Fruit fly (Drosophila melanogaster) whole organism, embryonic: Measurements from ENCODE around the gene Vsx1.
A peak's percentile ranks its signal among the peaks of the same experiment; 100 is the strongest.

Experiments used
- CG10366 ChIP-seq: fragments of 200-800 bp; sonication (Bioruptor generic); IDR thresholded peaks from 2 replicates; pipeline ENCODE4 v1.3.6; 2022; ENCODE audit warnings: missing biosample characterization, missing genetic modification characterization
- CG10959 ChIP-seq: fragments of 200-800 bp; sonication (Bioruptor generic); IDR thresholded peaks from 2 replicates; pipeline ENCODE4 v1.3.6; 2022; ENCODE audit warnings: missing biosample characterization, missing genetic modification characterization
- CG11695 ChIP-seq: fragments of 200-800 bp; sonication (Bioruptor generic); IDR thresholded peaks from 3 replicates; pipeline ENCODE4 v1.3.6; 2022; ENCODE audit warnings: missing biosample characterization, missing genetic modification characterization
- CG1233 ChIP-seq: fragments of 200-800 bp; sonication (Bioruptor generic); optimal IDR thresholded peaks from 4 replicates; lab custom pipeline; 2018; ENCODE audit warnings: missing biosample characterization, mild to moderate bottlenecking, missing genetic modification characterization
- CG14441 ChIP-seq: fragments of 200-800 bp; sonication (Bioruptor generic); IDR thresholded peaks from 2 replicates; pipeline ENCODE4 v1.3.6; 2022; ENCODE audit warnings: missing biosample characterization, missing genetic modification characterization
- CG15479 ChIP-seq: fragments of 200-800 bp; sonication (Bioruptor generic); optimal IDR thresholded peaks from 3 replicates; lab custom pipeline; 2019; ENCODE audit warnings: missing biosample characterization, mild to moderate bottlenecking, missing genetic modification characterization, moderate library complexity
- CG1647 ChIP-seq: fragments of 200-800 bp; sonication (Bioruptor generic); optimal IDR thresholded peaks from 3 replicates; lab custom pipeline; 2016; ENCODE audit warnings: missing biosample characterization, missing genetic modification characterization
- CG16815 ChIP-seq: fragments of 200-800 bp; sonication (Bioruptor generic); optimal IDR thresholded peaks from 3 replicates; lab custom pipeline; 2017; ENCODE audit warnings: missing biosample characterization, mild to moderate bottlenecking, missing genetic modification characterization
- CG2199 ChIP-seq: fragments of 200-800 bp; sonication (Bioruptor generic); IDR thresholded peaks from 3 replicates; pipeline ENCODE4 v1.3.6; 2022; ENCODE audit warnings: missing biosample characterization, missing genetic modification characterization
- CG30403 ChIP-seq: fragments of 200-800 bp; sonication (Bioruptor generic); optimal IDR thresholded peaks from 3 replicates; lab custom pipeline; 2016; ENCODE audit warnings: missing biosample characterization, missing genetic modification characterization
- CG33557 ChIP-seq: fragments of 200-800 bp; sonication (Bioruptor generic); optimal IDR thresholded peaks from 2 replicates; lab custom pipeline; 2019; ENCODE audit warnings: missing biosample characterization, mild to moderate bottlenecking, missing genetic modification characterization, moderate library complexity
- CG3847 ChIP-seq: fragments of 200-800 bp; sonication (Bioruptor generic); IDR thresholded peaks from 2 replicates; pipeline ENCODE4 v1.3.6; 2022; ENCODE audit warnings: missing biosample characterization, missing genetic modification characterization
- CG4404 ChIP-seq: fragments of 200-800 bp; sonication (Bioruptor generic); IDR thresholded peaks from 2 replicates; pipeline ENCODE4 v1.3.6; 2022; ENCODE audit warnings: missing biosample characterization, missing genetic modification characterization
- CG6175 ChIP-seq: fragments of 200-800 bp; sonication (Bioruptor generic); IDR thresholded peaks from 3 replicates; pipeline ENCODE4 v1.3.6; 2022; ENCODE audit warnings: missing biosample characterization, missing genetic modification characterization
- CG7786 ChIP-seq: fragments of 200-800 bp; sonication (Bioruptor generic); optimal IDR thresholded peaks from 2 replicates; lab custom pipeline; 2016; ENCODE audit warnings: missing biosample characterization, missing genetic modification characterization
- CG8478 ChIP-seq: fragments of >200 bp; optimal IDR thresholded peaks from 2 replicates; lab custom pipeline; 2018
- CG8944 ChIP-seq: fragments of 200-800 bp; sonication (Bioruptor generic); optimal IDR thresholded peaks from 3 replicates; lab custom pipeline; 2016; ENCODE audit warnings: missing biosample characterization, missing genetic modification characterization
- CG9817 ChIP-seq: fragments of 200-800 bp; sonication (Bioruptor generic); optimal IDR thresholded peaks from 2 replicates; lab custom pipeline; 2018; ENCODE audit warnings: missing biosample characterization, mild to moderate bottlenecking, missing genetic modification characterization, moderate library complexity
- Camta ChIP-seq: fragments of 200-800 bp; sonication (Bioruptor generic); optimal IDR thresholded peaks from 2 replicates; lab custom pipeline; 2016; ENCODE audit warnings: missing biosample characterization, missing genetic modification characterization
- Dll ChIP-seq: fragments of 200-800 bp; sonication (Bioruptor generic); IDR thresholded peaks from 4 replicates; pipeline ENCODE4 v1.3.6; 2022; ENCODE audit warnings: missing biosample characterization, missing genetic modification characterization; ENCODE audit not compliant: partially characterized antibody
- Ets97D ChIP-seq: fragments of 200-800 bp; sonication (Bioruptor generic); optimal IDR thresholded peaks from 3 replicates; lab custom pipeline; 2016; ENCODE audit warnings: missing biosample characterization, missing genetic modification characterization
- Fer1 ChIP-seq: fragments of 200-800 bp; sonication (Bioruptor generic); optimal IDR thresholded peaks from 2 replicates; lab custom pipeline; 2017; ENCODE audit warnings: missing biosample characterization, mild to moderate bottlenecking, missing genetic modification characterization
- H2.0 ChIP-seq: fragments of 200-800 bp; sonication (Bioruptor generic); IDR thresholded peaks from 2 replicates; pipeline ENCODE4 v1.3.6; 2022; ENCODE audit warnings: missing biosample characterization, missing genetic modification characterization
- Hey ChIP-seq: fragments of 200-800 bp; sonication (Bioruptor generic); optimal IDR thresholded peaks from 3 replicates; lab custom pipeline; 2018; ENCODE audit warnings: missing biosample characterization, mild to moderate bottlenecking, missing genetic modification characterization
- Hmr ChIP-seq: fragments of 200-800 bp; sonication (Bioruptor generic); optimal IDR thresholded peaks from 3 replicates; lab custom pipeline; 2017; ENCODE audit warnings: mild to moderate bottlenecking, missing biosample characterization, missing genetic modification reagents, missing genetic modification characterization
- Hr51 ChIP-seq, 2 experiments: fragments of 200-800 bp; sonication (Bioruptor generic); optimal IDR thresholded peaks; 2 replicates in 1 of 2; 3 replicates in 1 of 2; lab custom pipeline; 2016 to 2018; ENCODE audit warnings: missing biosample characterization in 2 of 2, missing genetic modification characterization in 2 of 2, mild to moderate bottlenecking in 1 of 2, moderate library complexity in 1 of 2
- Hsf ChIP-seq: fragments of 200-800 bp; sonication (Bioruptor generic); optimal IDR thresholded peaks from 3 replicates; lab custom pipeline; 2016; ENCODE audit warnings: missing biosample characterization, missing genetic modification characterization
- Lhr ChIP-seq: fragments of 200-800 bp; sonication (Bioruptor generic); optimal IDR thresholded peaks from 3 replicates; lab custom pipeline; 2017; ENCODE audit warnings: mild to moderate bottlenecking, missing biosample characterization, missing genetic modification reagents, missing genetic modification characterization
- Mrtf ChIP-seq: fragments of 200-800 bp; sonication (Bioruptor generic); IDR thresholded peaks from 3 replicates; pipeline ENCODE4 v1.3.6; 2022; ENCODE audit warnings: missing biosample characterization, missing genetic modification characterization
- Nf-YB ChIP-seq: fragments of 200-800 bp; sonication (Bioruptor generic); optimal IDR thresholded peaks from 3 replicates; lab custom pipeline; 2019; ENCODE audit warnings: missing biosample characterization, mild to moderate bottlenecking, missing genetic modification characterization, moderate library complexity
- Oli ChIP-seq: fragments of 200-800 bp; sonication (Bioruptor generic); optimal IDR thresholded peaks from 2 replicates; lab custom pipeline; 2018; ENCODE audit warnings: missing biosample characterization, mild to moderate bottlenecking, missing genetic modification characterization, moderate library complexity
- Rfx ChIP-seq: fragments of 200-800 bp; sonication (Bioruptor generic); IDR thresholded peaks from 2 replicates; pipeline ENCODE4 v1.3.6; 2022; ENCODE audit warnings: missing biosample characterization, missing genetic modification characterization
- Side ChIP-seq: fragments of 200-800 bp; sonication (Bioruptor generic); optimal IDR thresholded peaks from 2 replicates; lab custom pipeline; 2016; ENCODE audit warnings: missing biosample characterization, missing genetic modification characterization
- Vsx1 ChIP-seq: fragments of 200-800 bp; sonication (Bioruptor generic); optimal IDR thresholded peaks from 2 replicates; lab custom pipeline; 2017; ENCODE audit warnings: missing biosample characterization, mild to moderate bottlenecking, missing genetic modification characterization, missing genetic modification reagents
- Xrp1 ChIP-seq: fragments of 200-800 bp; sonication (Bioruptor generic); IDR thresholded peaks from 2 replicates; pipeline ENCODE4 v1.3.6; 2022; ENCODE audit warnings: missing biosample characterization, missing genetic modification characterization
- ase ChIP-seq: fragments of 200-800 bp; sonication (Bioruptor generic); IDR thresholded peaks from 3 replicates; pipeline ENCODE4 v1.3.6; 2022; ENCODE audit warnings: missing biosample characterization, missing genetic modification characterization
- bcd ChIP-seq: fragments of 200-800 bp; sonication (Bioruptor generic); optimal IDR thresholded peaks from 2 replicates; lab custom pipeline; 2017; ENCODE audit warnings: missing biosample characterization, mild to moderate bottlenecking, missing genetic modification characterization
- bsh ChIP-seq, 2 experiments: fragments of 200-800 bp; sonication (Bioruptor generic); optimal IDR thresholded peaks; 2 replicates each; lab custom pipeline; 2017 to 2018; ENCODE audit warnings: mild to moderate bottlenecking in 2 of 2, missing biosample characterization in 2 of 2, missing genetic modification characterization in 2 of 2, moderate library complexity in 1 of 2
- chinmo ChIP-seq: fragments of 200-800 bp; sonication (Bioruptor generic); IDR thresholded peaks from 4 replicates; pipeline ENCODE4 v1.3.6; 2022; ENCODE audit warnings: missing biosample characterization, missing genetic modification characterization; ENCODE audit not compliant: partially characterized antibody
- crol ChIP-seq: fragments of 200-800 bp; sonication (Bioruptor generic); IDR thresholded peaks from 2 replicates; pipeline ENCODE4 v1.3.6; 2022; ENCODE audit warnings: missing biosample characterization, missing genetic modification characterization
- klu ChIP-seq: fragments of 200-800 bp; sonication (Bioruptor generic); IDR thresholded peaks from 2 replicates; pipeline ENCODE4 v1.3.6; 2022; ENCODE audit warnings: missing biosample characterization, missing genetic modification characterization
- lab ChIP-seq: fragments of 200-800 bp; sonication (Bioruptor generic); optimal IDR thresholded peaks from 3 replicates; lab custom pipeline; 2017; ENCODE audit warnings: missing biosample characterization, missing genetic modification characterization, mild to moderate bottlenecking, moderate library complexity, missing genetic modification reagents
- maf-S ChIP-seq: fragments of 200-800 bp; sonication (Bioruptor generic); optimal IDR thresholded peaks from 2 replicates; lab custom pipeline; 2016; ENCODE audit warnings: missing biosample characterization, missing genetic modification characterization
- oc ChIP-seq: fragments of 200-800 bp; sonication (Bioruptor generic); optimal IDR thresholded peaks from 2 replicates; lab custom pipeline; 2018; ENCODE audit warnings: missing biosample characterization, mild to moderate bottlenecking, missing genetic modification characterization, moderate library complexity
- ranshi ChIP-seq: fragments of 200-800 bp; sonication (Bioruptor generic); IDR thresholded peaks from 2 replicates; pipeline ENCODE4 v1.3.6; 2022; ENCODE audit warnings: missing biosample characterization, missing genetic modification characterization
- row ChIP-seq: fragments of 200-800 bp; sonication (Bioruptor generic); IDR thresholded peaks from 3 replicates; pipeline ENCODE4 v1.3.6; 2022; ENCODE audit warnings: missing biosample characterization, missing genetic modification characterization
- scrt ChIP-seq: fragments of 200-800 bp; sonication (Bioruptor generic); optimal IDR thresholded peaks from 2 replicates; lab custom pipeline; 2018; ENCODE audit warnings: missing biosample characterization, mild to moderate bottlenecking, missing genetic modification characterization, moderate library complexity
- sisA ChIP-seq: fragments of 200-800 bp; sonication (Bioruptor generic); IDR thresholded peaks from 2 replicates; pipeline ENCODE4 v1.3.6; 2022; ENCODE audit warnings: missing biosample characterization, missing genetic modification characterization
- sr ChIP-seq: fragments of 200-800 bp; sonication (Bioruptor generic); IDR thresholded peaks from 3 replicates; pipeline ENCODE4 v1.3.6; 2022; ENCODE audit warnings: missing biosample characterization, missing genetic modification characterization
- ssp ChIP-seq: fragments of 200-800 bp; sonication (Bioruptor generic); IDR thresholded peaks from 2 replicates; pipeline ENCODE4 v1.3.6; 2022; ENCODE audit warnings: missing biosample characterization, missing genetic modification characterization
- tin ChIP-seq: fragments of 200-800 bp; sonication (Bioruptor generic); optimal IDR thresholded peaks from 3 replicates; lab custom pipeline; 2016; ENCODE audit warnings: missing biosample characterization, missing genetic modification characterization
- wdn ChIP-seq: fragments of 200-800 bp; sonication (Bioruptor generic); IDR thresholded peaks from 2 replicates; pipeline ENCODE4 v1.3.6; 2022; ENCODE audit warnings: missing biosample characterization, missing genetic modification characterization

Gene Vsx1

DNA sequence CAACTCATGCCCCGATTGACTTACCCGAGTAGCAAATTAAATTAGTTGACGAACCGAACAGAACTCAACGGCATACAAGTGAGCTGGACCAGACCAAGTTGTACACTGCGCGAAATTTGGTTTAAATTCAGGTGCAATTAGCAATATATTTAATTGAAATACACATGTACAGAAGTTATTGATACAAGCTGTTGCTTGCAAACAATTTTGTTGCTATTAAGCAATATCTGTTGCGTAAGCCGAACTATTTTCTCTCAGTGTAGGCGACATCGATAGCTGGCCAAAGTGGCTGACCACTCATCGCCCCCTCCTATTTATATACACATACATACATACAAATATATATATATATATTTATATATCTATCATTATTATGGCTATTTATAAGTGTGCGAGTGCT is 10.1 kb downstream of the Vsx1 start (continued):
- TF ChIP-seq CG7786 (GFP tag; lab: Kevin White, UChicago) (peak; percentile 15), ssp (GFP tag; lab: Robert Waterston, UW) (no peak), Oli (tag; lab: Kevin White, UChicago) (peak; percentile 42), CG16815 (GFP tag; lab: Kevin White, UChicago) (peak; percentile 45), tin (GFP tag; lab: Kevin White, UChicago) (no peak), chinmo (GFP tag; lab: Robert Waterston, UW) (no peak), CG14441 (GFP tag; lab: Robert Waterston, UW) (peak; percentile 41; the same call in 1 of the 2 replicates), Lhr (GFP tag; lab: Kevin White, UChicago) (no peak), CG8944 (peak; percentile 13), crol (no peak), CG11695 (GFP tag; lab: Robert Waterston, UW) (no peak), Ets97D (GFP tag; lab: Kevin White, UChicago) (no peak), Hmr (peak; percentile 19), Hr51 (GFP tag; optimal IDR thresholded peaks at IDR 0.05; lab: Kevin White, UChicago) (no peak), CG3847 (GFP tag; lab: Robert Waterston, UW) (no peak), row (GFP tag; lab: Robert Waterston, UW) (peak; percentile 62), CG1233 (peak; percentile 31), CG1647 (GFP tag; lab: Kevin White, UChicago) (no peak), Xrp1 (GFP tag; lab: Robert Waterston, UW) (peak; percentile 62; the same call in 1 of the 2 replicates), CG30403 (peak; percentile 7), CG2199 (GFP tag; lab: Robert Waterston, UW) (no peak), Dll (GFP tag; lab: Robert Waterston, UW) (no peak), sr (GFP tag; lab: Robert Waterston, UW) (no peak), CG33557 (GFP tag; lab: Kevin White, UChicago) (no peak), wdn (GFP tag; lab: Robert Waterston, UW) (no peak), Hey (tag; lab: Kevin White, UChicago) (no peak), H2.0 (0 out of 2 replicates have a peak, but pooled peaks have one; percentile 7), CG10366 (GFP tag; lab: Robert Waterston, UW) (peak; percentile 17; the same call in 1 of the 2 replicates), CG4404 (GFP tag; lab: Robert Waterston, UW) (peak; percentile 73), scrt (no peak), ranshi (GFP tag; lab: Robert Waterston, UW) (peak; percentile 39; the same call in 1 of the 2 replicates), klu (GFP tag; lab: Robert Waterston, UW) (no peak), CG10959 (GFP tag; lab: Robert Waterston, UW) (peak; percentile 36; the same call in 1 of the 2 replicates), bcd (GFP tag; lab: Kevin White, UChicago) (peak; percentile 34), oc (no peak), lab (GFP tag; lab: Kevin White, UChicago) (peak; percentile 30), ase (no peak), CG15479 (GFP tag; lab: Kevin White, UChicago) (peak; percentile 11), CG9817 (tag; lab: Kevin White, UChicago) (peak; percentile 33), CG8478 (lab: Kevin White, UChicago) (no peak), Camta (GFP tag; lab: Kevin White, UChicago) (no peak), sisA (GFP tag; lab: Robert Waterston, UW) (peak; percentile 44; the same call in 1 of the 2 replicates), maf-S (GFP tag; lab: Kevin White, UChicago) (no peak), Fer1 (no peak), Rfx (GFP tag; lab: Robert Waterston, UW) (peak; percentile 63), Vsx1 (GFP tag; lab: Kevin White, UChicago) (peak; percentile 57), Side (GFP tag; lab: Kevin White, UChicago) (no peak), Mrtf (GFP tag; lab: Robert Waterston, UW) (0 out of 3 replicates have a peak, but pooled peaks have one; percentile 21), bsh (GFP tag; optimal IDR thresholded peaks at IDR 0.05; lab: Kevin White, UChicago) (peak in 1 of 2 experiments; percentile 46), Hsf (peak; percentile 20), CG6175 (GFP tag; lab: Robert Waterston, UW) (no peak), Nf-YB (GFP tag; lab: Kevin White, UChicago) (peak; percentile 1)
